Worm (Caenorhabditis elegans) whole organism, late embryonic: ENCODE data around the gene C02F5.10.

Source experiments
- C08G9.2 ChIP-seq: sonication (generic microtip); optimal IDR thresholded peaks from 2 replicates; lab custom pipeline; 2016; ENCODE audit warnings: mild to moderate bottlenecking, missing genetic modification characterization, moderate library complexity, missing compliant biosample characterization
- C38D4.7 ChIP-seq: fragments of 200-800 bp; sonication (Bioruptor generic); optimal IDR thresholded peaks from 2 replicates; lab custom pipeline; 2018; ENCODE audit warnings: mild to moderate bottlenecking, missing genetic modification characterization, moderate library complexity, missing compliant biosample characterization
- F13H6.1 ChIP-seq: sonication (generic microtip); optimal IDR thresholded peaks from 2 replicates; lab custom pipeline; 2016; ENCODE audit warnings: missing genetic modification characterization, missing compliant biosample characterization
- K02D7.2 ChIP-seq: sonication (generic microtip); optimal IDR thresholded peaks from 2 replicates; lab custom pipeline; 2017; ENCODE audit warnings: mild to moderate bottlenecking, missing genetic modification characterization, missing compliant biosample characterization
- K09A11.1 ChIP-seq: sonication (generic microtip); optimal IDR thresholded peaks from 2 replicates; lab custom pipeline; 2017; ENCODE audit warnings: antibody characterized with exemption, mild to moderate bottlenecking, missing genetic modification characterization, missing compliant biosample characterization; ENCODE audit not compliant: insufficient read depth
- T23F11.4 ChIP-seq: fragments of 200-800 bp; sonication (Bioruptor generic); optimal IDR thresholded peaks from 2 replicates; lab custom pipeline; 2018; ENCODE audit warnings: mild to moderate bottlenecking, missing genetic modification characterization, missing compliant biosample characterization
- Y22D7AL.16 ChIP-seq: sonication (generic microtip); optimal IDR thresholded peaks from 2 replicates; lab custom pipeline; 2016; ENCODE audit warnings: missing genetic modification characterization, missing compliant biosample characterization
- ahr-1 ChIP-seq: sonication (generic microtip); optimal IDR thresholded peaks from 2 replicates; lab custom pipeline; 2016; ENCODE audit warnings: missing genetic modification characterization, missing compliant biosample characterization
- ama-1 ChIP-seq: fragments of 150-350 bp; optimal IDR thresholded peaks from 2 replicates; lab custom pipeline; 2014
- ceh-14 ChIP-seq: sonication (generic microtip); optimal IDR thresholded peaks from 2 replicates; lab custom pipeline; 2016; ENCODE audit warnings: missing genotype, missing genetic modification characterization, missing compliant biosample characterization
- ceh-19 ChIP-seq: fragments of 200-800 bp; sonication (Bioruptor generic); optimal IDR thresholded peaks from 2 replicates; lab custom pipeline; 2018; ENCODE audit warnings: mild to moderate bottlenecking, missing genetic modification characterization, missing compliant biosample characterization
- ceh-24 ChIP-seq: sonication (generic microtip); optimal IDR thresholded peaks from 2 replicates; lab custom pipeline; 2016; ENCODE audit warnings: mild to moderate bottlenecking, missing genetic modification characterization, missing compliant biosample characterization
- ceh-30 ChIP-seq: fragments of 150-350 bp; optimal IDR thresholded peaks from 2 replicates; lab custom pipeline; 2014; ENCODE audit warnings: missing biosample characterization, missing genetic modification characterization
- ceh-31 ChIP-seq: sonication (generic microtip); optimal IDR thresholded peaks from 2 replicates; lab custom pipeline; 2016; ENCODE audit warnings: missing genetic modification characterization, missing compliant biosample characterization
- dmd-4 ChIP-seq: sonication (generic microtip); optimal IDR thresholded peaks from 2 replicates; lab custom pipeline; 2016; ENCODE audit warnings: borderline replicate concordance, missing genetic modification characterization, missing compliant biosample characterization
- elt-2 ChIP-seq: sonication (generic microtip); optimal IDR thresholded peaks from 2 replicates; lab custom pipeline; 2016; ENCODE audit warnings: missing genetic modification reagents, missing genetic modification characterization, missing compliant biosample characterization
- eyg-1 ChIP-seq: sonication (generic microtip); optimal IDR thresholded peaks from 2 replicates; lab custom pipeline; 2016; ENCODE audit warnings: missing genotype, missing genetic modification characterization, missing compliant biosample characterization
- fax-1 ChIP-seq: sonication (generic microtip); optimal IDR thresholded peaks from 2 replicates; lab custom pipeline; 2016; ENCODE audit warnings: missing genotype, missing genetic modification characterization, missing compliant biosample characterization
- hlh-13 ChIP-seq: fragments of 200-800 bp; sonication (Bioruptor generic); optimal IDR thresholded peaks from 2 replicates; lab custom pipeline; 2018; ENCODE audit warnings: mild to moderate bottlenecking, missing genetic modification characterization, missing compliant biosample characterization
- hlh-6 ChIP-seq: sonication (generic microtip); optimal IDR thresholded peaks from 2 replicates; lab custom pipeline; 2016; ENCODE audit warnings: missing genotype, missing genetic modification characterization, missing compliant biosample characterization
- lim-6 ChIP-seq: sonication (generic microtip); optimal IDR thresholded peaks from 2 replicates; lab custom pipeline; 2016; ENCODE audit warnings: missing genetic modification characterization, missing compliant biosample characterization
- lin-11 ChIP-seq: fragments of 200-800 bp; sonication (Bioruptor generic); optimal IDR thresholded peaks from 2 replicates; lab custom pipeline; 2018; ENCODE audit warnings: mild to moderate bottlenecking, missing genetic modification characterization, missing compliant biosample characterization
- nfya-1 ChIP-seq: sonication (generic microtip); optimal IDR thresholded peaks from 2 replicates; lab custom pipeline; 2017; ENCODE audit warnings: missing genetic modification characterization, mild to moderate bottlenecking, missing compliant biosample characterization, antibody characterized with exemption, moderate library complexity
- nhr-232 ChIP-seq: sonication (generic microtip); optimal IDR thresholded peaks from 2 replicates; lab custom pipeline; 2016; ENCODE audit warnings: missing genetic modification characterization, missing compliant biosample characterization
- npax-4 ChIP-seq: sonication (generic microtip); optimal IDR thresholded peaks from 2 replicates; lab custom pipeline; 2016; ENCODE audit warnings: missing genetic modification characterization, missing compliant biosample characterization
- odd-2 ChIP-seq: sonication (generic microtip); optimal IDR thresholded peaks from 2 replicates; lab custom pipeline; 2017; ENCODE audit warnings: antibody characterized with exemption, mild to moderate bottlenecking, missing genetic modification characterization, missing compliant biosample characterization
- pag-3 ChIP-seq: sonication (generic microtip); optimal IDR thresholded peaks from 2 replicates; lab custom pipeline; 2016; ENCODE audit warnings: missing compliant biosample characterization, missing genetic modification characterization, borderline replicate concordance
- pax-1 ChIP-seq: fragments of 150-350 bp; optimal IDR thresholded peaks from 2 replicates; lab custom pipeline; 2014; ENCODE audit warnings: missing biosample characterization, missing genetic modification characterization
- pha-2 ChIP-seq: sonication (generic microtip); optimal IDR thresholded peaks from 2 replicates; lab custom pipeline; 2017; ENCODE audit warnings: mild to moderate bottlenecking, missing genetic modification characterization, missing compliant biosample characterization
- pros-1 ChIP-seq: fragments of 150-350 bp; optimal IDR thresholded peaks from 2 replicates; lab custom pipeline; 2014; ENCODE audit warnings: missing biosample characterization, missing genetic modification reagents, missing genetic modification characterization
- rnt-1 ChIP-seq: sonication (generic microtip); optimal IDR thresholded peaks from 2 replicates; lab custom pipeline; 2016; ENCODE audit warnings: missing genetic modification characterization, missing compliant biosample characterization
- sdc-2 ChIP-seq: sonication (generic microtip); optimal IDR thresholded peaks from 2 replicates; lab custom pipeline; 2016; ENCODE audit warnings: missing genotype, missing genetic modification characterization, missing compliant biosample characterization
- syd-9 ChIP-seq: sonication (generic microtip); optimal IDR thresholded peaks from 2 replicates; lab custom pipeline; 2016; ENCODE audit warnings: mild to moderate bottlenecking, missing genetic modification characterization, moderate library complexity, missing compliant biosample characterization
- tbx-7 ChIP-seq: sonication (generic microtip); optimal IDR thresholded peaks from 2 replicates; lab custom pipeline; 2016; ENCODE audit warnings: missing genotype, missing genetic modification characterization, missing compliant biosample characterization
- unc-42 ChIP-seq: sonication (generic microtip); optimal IDR thresholded peaks from 2 replicates; lab custom pipeline; 2016; ENCODE audit warnings: missing genotype, missing genetic modification characterization, missing compliant biosample characterization
- unc-55 ChIP-seq: sonication (generic microtip); optimal IDR thresholded peaks from 2 replicates; lab custom pipeline; 2017; ENCODE audit warnings: missing biosample characterization, missing genetic modification reagents, missing genetic modification characterization
- unc-86 ChIP-seq: sonication (generic microtip); optimal IDR thresholded peaks from 2 replicates; lab custom pipeline; 2016; ENCODE audit warnings: missing genetic modification characterization, missing compliant biosample characterization

Gene C02F5.10

ce11 chrIII:8286824-8287223, 37.5 kb upstream of the C02F5.10 start:
- TF ChIP-seq K09A11.1 (tag; lab: Kevin White, UChicago): no peak
- TF ChIP-seq odd-2 (tag; lab: Kevin White, UChicago): no peak

DNA sequence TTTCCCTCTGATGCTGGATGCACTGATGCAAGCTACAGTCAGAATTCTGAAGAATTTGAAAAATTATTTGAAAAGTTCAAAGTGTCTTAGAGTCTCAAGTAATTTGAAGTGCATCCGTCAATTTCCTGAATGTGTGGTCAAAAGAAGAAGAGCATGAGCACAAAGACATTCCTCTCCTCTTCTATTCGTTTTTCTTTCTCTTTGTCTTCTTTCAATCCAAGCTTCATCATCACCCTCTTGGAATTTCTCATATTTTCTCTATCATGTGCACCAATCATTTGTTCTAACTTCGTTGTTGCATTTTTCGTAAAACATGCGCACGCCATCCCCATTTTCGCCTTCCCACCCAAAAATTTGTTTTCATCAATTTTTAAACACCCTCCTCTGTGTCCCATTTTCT, 36.7 kb upstream of the C02F5.10 start:
- TF ChIP-seq F13H6.1 (no peak), unc-42 (peak; percentile 61)

DNA sequence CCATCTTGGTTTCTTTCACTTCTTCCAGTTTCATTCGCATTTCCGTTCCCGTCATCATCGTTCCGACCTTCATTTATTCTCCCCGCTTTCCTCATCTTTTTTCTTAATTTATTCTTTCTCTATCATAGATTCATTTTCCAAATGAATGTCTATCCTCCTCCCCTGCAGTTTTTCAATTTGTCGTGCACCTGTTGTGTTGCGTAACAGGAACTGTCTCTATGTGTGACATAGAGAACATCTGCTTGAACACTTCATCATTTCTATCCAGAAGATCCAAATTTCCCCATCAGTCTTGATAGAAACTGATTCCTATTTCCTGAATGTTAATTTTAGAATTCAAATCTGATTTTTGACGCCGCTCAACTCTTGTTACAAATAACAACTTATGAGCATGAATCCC, 34.2 kb upstream of the C02F5.10 start:
- no peak for TF ChIP-seq T23F11.4 (GFP tag; lab: Kevin White, UChicago)
- no peak for TF ChIP-seq rnt-1 (tag; lab: Kevin White, UChicago)
- TF ChIP-seq Y22D7AL.16: no peak
- no peak for TF ChIP-seq unc-55
- no peak for TF ChIP-seq sdc-2 (tag; lab: Kevin White, UChicago)
- no peak for TF ChIP-seq pros-1 (tag; lab: Kevin White, UChicago)
- no peak for TF ChIP-seq npax-4 (tag; lab: Kevin White, UChicago)
- TF ChIP-seq unc-86 (tag; lab: Kevin White, UChicago): no peak
- TF ChIP-seq syd-9: no peak
- no peak for TF ChIP-seq ama-1 (lab: Kevin White, UChicago)
- TF ChIP-seq fax-1 (tag; lab: Kevin White, UChicago): no peak
- TF ChIP-seq pax-1 (tag; lab: Kevin White, UChicago): no peak
- TF ChIP-seq C38D4.7: no peak
- TF ChIP-seq nhr-232 (tag; lab: Kevin White, UChicago): no peak

DNA sequence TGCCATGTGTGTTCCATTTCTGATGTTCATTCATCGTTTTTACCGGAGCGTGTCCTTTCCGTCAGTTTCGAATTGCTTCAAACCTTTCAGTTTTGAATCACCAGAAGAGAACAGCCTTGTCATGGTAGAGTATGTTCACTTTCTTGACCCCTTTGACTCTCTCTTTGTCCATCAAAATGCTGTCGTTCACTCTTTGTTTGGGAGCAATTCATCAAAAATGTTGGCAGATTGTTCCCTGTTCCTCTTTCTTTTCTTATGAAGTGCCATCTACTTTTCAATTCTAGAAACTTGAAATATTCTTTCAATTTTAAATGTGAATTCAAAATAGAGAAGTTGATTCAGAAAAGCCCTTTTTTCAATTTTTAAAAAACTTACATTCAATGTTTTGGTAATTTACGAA, 32.0 kb upstream of the C02F5.10 start:
- TF ChIP-seq pax-1 (tag; lab: Kevin White, UChicago): no peak
- TF ChIP-seq eyg-1 (tag; lab: Kevin White, UChicago): no peak
- no peak for TF ChIP-seq sdc-2 (tag; lab: Kevin White, UChicago)
- no peak for TF ChIP-seq pha-2 (tag; lab: Kevin White, UChicago)
- TF ChIP-seq ceh-14 (tag; lab: Kevin White, UChicago): no peak
- TF ChIP-seq C38D4.7: no peak
- no peak for TF ChIP-seq dmd-4
- no peak for TF ChIP-seq lin-11 (tag; lab: Kevin White, UChicago)
- TF ChIP-seq hlh-6: no peak
- no peak for TF ChIP-seq ceh-19 (GFP tag; lab: Kevin White, UChicago)
- TF ChIP-seq K09A11.1 (tag; lab: Kevin White, UChicago): no peak

ce11 chrIII:8280352-8280751, 31.1 kb upstream of the C02F5.10 start:
- peak; percentile 11 for TF ChIP-seq ceh-31 (tag; lab: Kevin White, UChicago)
- no peak for TF ChIP-seq tbx-7 (tag; lab: Kevin White, UChicago)

DNA sequence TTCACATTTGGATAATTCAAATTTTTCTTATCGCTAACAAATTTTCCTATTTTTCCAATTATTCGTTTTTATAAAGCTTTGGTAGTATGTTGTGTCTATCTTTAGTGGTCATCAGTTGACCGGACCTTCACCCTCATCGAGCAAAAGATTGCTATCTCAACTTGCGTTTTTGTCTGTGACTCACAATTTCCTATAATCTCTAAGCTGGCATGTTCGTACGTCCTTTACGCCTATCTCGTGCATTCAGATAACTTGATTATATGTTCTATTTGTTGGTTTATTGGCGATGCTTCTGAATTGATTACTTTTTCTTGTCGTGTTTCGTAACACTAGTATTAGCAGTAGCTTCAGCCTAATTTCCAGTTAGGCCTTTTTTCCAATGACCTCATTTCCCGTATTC, 30.3 kb upstream of the C02F5.10 start:
- TF ChIP-seq unc-55 (peak; percentile 19), elt-2 (peak; percentile 21), unc-42 (peak; percentile 55), nhr-232 (tag; lab: Kevin White, UChicago) (no peak)

DNA sequence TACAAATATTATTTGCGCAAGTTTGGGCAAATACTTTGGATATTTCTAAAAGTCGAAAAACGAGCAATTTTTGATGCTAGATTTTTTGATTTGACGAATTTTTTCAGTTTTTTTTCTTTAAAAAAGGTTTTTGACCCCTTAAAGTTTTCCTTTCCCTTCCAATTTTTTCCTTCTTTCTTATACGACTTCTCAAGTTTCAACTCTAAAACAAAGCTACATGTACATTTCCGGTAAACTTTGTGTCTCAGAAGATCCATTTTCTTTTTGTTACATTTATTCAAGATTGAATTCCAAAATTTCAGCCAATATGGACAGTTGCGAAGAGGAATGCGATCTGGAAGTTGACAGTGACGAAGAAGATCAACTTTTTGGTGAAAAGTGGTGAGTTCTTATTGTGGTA, 29.5 kb upstream of the C02F5.10 start, which contains the start of gene mig-10:
Gene mig-10, plus strand, starts transcription at position 301 of the 400 bp plus-strand sequence.
- TF ChIP-seq syd-9 (no peak), npax-4 (tag; lab: Kevin White, UChicago) (no peak), pag-3 (tag; lab: Kevin White, UChicago) (no peak), ceh-14 (tag; lab: Kevin White, UChicago) (no peak), lim-6 (tag; lab: Kevin White, UChicago) (no peak), fax-1 (tag; lab: Kevin White, UChicago) (no peak), elt-2 (no peak), K02D7.2 (tag; lab: Kevin White, UChicago) (no peak), C08G9.2 (tag; lab: Kevin White, UChicago) (no peak), ama-1 (lab: Kevin White, UChicago) (no peak), ceh-24 (tag; lab: Kevin White, UChicago) (no peak), lin-11 (tag; lab: Kevin White, UChicago) (no peak), pax-1 (tag; lab: Kevin White, UChicago) (no peak), hlh-13 (GFP tag; lab: Kevin White, UChicago) (no peak), nfya-1 (no peak), ceh-30 (no peak), ahr-1 (no peak)
